Worm (Caenorhabditis elegans): Measurements from ENCODE around the gene rev-3.
A peak's percentile ranks its signal among the peaks of the same experiment; 100 is the strongest.

rev-3 gene

DNA sequence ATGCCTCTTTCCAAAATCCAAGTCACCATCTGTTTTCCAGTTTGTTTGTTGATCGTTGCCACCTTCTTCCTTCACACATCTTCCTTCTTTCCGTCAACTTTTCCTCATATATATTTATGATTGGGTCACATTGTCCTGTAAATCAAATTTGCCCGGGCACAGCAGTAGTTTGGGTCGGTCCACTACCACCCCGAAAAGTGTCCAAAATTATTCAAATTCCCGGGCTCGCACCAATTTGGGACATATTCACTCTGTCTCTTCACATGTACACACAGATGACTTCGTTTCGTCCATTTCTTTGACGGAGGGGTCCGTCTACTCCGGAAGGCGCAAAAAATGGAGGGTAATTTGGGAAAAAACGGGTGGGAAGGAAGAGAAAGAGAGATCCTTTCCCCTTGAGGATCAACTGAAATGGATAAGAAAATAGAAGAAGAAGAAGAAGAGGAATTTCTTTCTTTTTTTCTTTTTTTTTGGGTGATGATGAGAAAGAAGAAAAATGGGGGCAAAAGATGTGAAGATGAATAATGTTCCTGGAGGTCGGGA, 36.5 kb upstream of the rev-3 start:
- TF ChIP-seq lsy-2 (tag; optimal IDR thresholded peaks at IDR 0.05) (no peak), dpl-1 (GFP tag; optimal IDR thresholded peaks at IDR 0.05) (peak in 1 of 3 experiments; percentile 20), ceh-82 (tag; optimal IDR thresholded peaks at IDR 0.05) (no peak), grh-1 (GFP tag; IDR thresholded peaks at IDR 0.05) (no peak), elt-3 (tag; optimal IDR thresholded peaks at IDR 0.05) (no peak), unc-30 (tag; optimal IDR thresholded peaks at IDR 0.05) (no peak), nhr-71 (tag; optimal IDR thresholded peaks at IDR 0.05) (peak; percentile 19), pag-3 (tag; optimal IDR thresholded peaks at IDR 0.05; ENCODE audit: borderline replicate concordance, insufficient read depth) (no peak), efl-1 (optimal IDR thresholded peaks at IDR 0.05) (no peak), efl-1 (GFP tag; optimal IDR thresholded peaks at IDR 0.05 in 1 of 2) (no peak), ceh-63 (GFP tag; optimal IDR thresholded peaks at IDR 0.05) (no peak), lin-14 (GFP tag; optimal IDR thresholded peaks at IDR 0.05) (peak; percentile 82), unc-130 (tag; optimal IDR thresholded peaks at IDR 0.05) (no peak), nhr-47 (tag; optimal IDR thresholded peaks at IDR 0.05) (peak; percentile 5), aha-1 (tag; optimal IDR thresholded peaks at IDR 0.05) (no peak), nhr-77 (tag; optimal IDR thresholded peaks at IDR 0.05) (no peak), zip-4 (GFP tag; optimal IDR thresholded peaks at IDR 0.05) (no peak)

DNA sequence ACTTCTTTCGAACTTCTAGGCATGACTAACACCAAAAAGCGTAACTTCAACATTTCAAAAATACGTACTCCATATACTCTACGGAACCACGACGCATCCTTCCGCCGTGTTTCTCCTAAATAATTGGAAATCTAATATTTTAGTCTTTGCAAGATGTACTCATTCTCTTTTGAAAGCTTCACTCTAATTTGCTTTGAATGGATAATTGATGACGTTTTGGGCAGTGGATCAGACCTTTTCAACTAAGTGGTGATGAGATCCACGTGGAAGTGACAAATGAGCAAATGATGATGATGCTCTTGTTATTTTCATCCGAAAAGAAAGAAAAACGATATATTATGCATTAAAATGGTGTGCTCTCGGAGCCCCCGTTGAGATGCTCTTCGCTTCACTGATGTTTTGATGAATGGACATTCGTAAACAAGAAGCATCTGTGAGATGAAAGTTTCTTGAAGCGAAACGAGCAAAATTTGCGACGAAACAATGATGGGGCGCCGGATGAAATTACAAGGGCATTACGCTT, 34.1 kb upstream of the rev-3 start:
- TF ChIP-seq dsc-1 (tag; optimal IDR thresholded peaks at IDR 0.05) (peak; percentile 85), fkh-4 (tag; optimal IDR thresholded peaks at IDR 0.05; ENCODE audit: borderline replicate concordance) (peak; percentile 34), efl-1 (optimal IDR thresholded peaks at IDR 0.05) (no peak), efl-1 (GFP tag; optimal IDR thresholded peaks at IDR 0.05 in 1 of 2) (no peak), elt-2 (tag; optimal IDR thresholded peaks at IDR 0.05) (no peak), lin-14 (GFP tag; optimal IDR thresholded peaks at IDR 0.05) (peak; percentile 58), unc-86 (tag; optimal IDR thresholded peaks at IDR 0.05) (peak; percentile 72)

DNA sequence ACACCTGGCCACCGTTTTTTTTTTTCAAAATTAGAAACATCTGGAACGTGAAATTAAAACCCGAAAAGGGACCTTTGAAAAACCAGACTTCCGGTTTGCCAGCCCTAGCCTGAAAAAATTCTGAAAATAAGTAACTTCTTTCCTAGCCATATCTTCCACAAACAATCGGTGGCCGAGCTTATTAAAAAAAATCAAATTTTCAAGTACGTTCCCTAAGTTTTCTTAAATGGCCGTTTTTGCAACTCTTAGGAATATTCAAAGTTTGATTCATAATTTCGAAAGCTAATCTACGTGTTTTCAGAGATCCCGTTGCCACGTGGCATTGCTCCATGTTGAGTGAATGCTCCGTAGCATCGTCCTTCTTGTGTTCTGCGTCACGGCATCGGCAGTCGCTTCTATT, 33.2 kb upstream of the rev-3 start, which contains the start of gene R12B2.8:
Gene R12B2.8, plus strand, starts transcription at position 301 of the 400 bp plus-strand sequence.
- TF ChIP-seq pag-3 (tag; optimal IDR thresholded peaks at IDR 0.05; ENCODE audit: borderline replicate concordance, insufficient read depth): no peak
- no peak for TF ChIP-seq hlh-4 (tag; optimal IDR thresholded peaks at IDR 0.05)

DNA sequence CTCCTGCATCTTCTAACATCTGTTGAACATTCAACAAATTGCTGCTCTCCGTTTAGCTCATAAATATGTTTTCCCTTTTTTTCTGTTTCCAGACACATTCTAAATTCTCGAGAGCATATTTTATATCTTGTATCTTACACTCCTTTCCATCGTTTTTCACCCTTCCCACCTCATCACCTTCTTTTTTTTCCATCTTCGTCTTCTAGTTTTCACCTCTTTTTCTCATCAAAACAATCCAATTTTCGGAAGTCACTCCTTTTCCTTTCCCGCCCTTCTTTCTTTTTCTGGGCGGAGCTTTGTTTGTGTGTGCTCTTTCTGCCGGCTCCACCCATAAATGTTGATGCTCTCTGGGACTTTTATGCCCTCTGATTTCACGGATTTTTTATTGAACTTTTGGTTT, 32.4 kb upstream of the rev-3 start:
- TF ChIP-seq lin-14 (GFP tag; optimal IDR thresholded peaks at IDR 0.05): peak; percentile 56
- no peak for TF ChIP-seq nhr-11 (tag; optimal IDR thresholded peaks at IDR 0.05)
- peak; percentile 18 for TF ChIP-seq unc-86 (tag; optimal IDR thresholded peaks at IDR 0.05)

DNA sequence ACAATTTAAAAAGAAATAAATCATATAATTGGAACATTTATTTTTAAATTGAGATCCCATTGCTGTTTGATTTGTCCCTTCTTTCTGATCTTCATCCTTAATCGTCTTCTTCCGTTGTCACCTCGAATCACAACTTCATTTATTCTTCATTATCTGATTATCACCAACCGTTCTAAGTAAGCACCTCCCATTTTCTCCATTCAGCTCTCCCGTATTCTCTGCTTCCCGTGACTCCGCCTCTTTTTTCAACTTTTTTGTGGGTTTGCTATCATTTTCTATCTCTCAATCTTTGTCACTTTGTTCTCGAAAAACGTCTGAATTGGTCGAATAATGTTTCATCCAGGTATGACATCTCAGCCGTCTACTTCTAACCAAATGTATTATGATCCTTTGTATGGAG, 25.5 kb upstream of the rev-3 start, which contains the start of gene sma-4:
Gene sma-4, plus strand, starts transcription at position 301 of the 400 bp plus-strand sequence.
- TF ChIP-seq ama-1 (optimal IDR thresholded peaks at IDR 0.05) (no peak), jun-1 (tag; optimal IDR thresholded peaks at IDR 0.05) (no peak), hlh-17 (GFP tag; optimal IDR thresholded peaks at IDR 0.05; ENCODE audit: borderline replicate concordance) (no peak), rnt-1 (tag; optimal IDR thresholded peaks at IDR 0.05) (no peak), elt-3 (tag; optimal IDR thresholded peaks at IDR 0.05) (no peak), ztf-4 (tag; optimal IDR thresholded peaks at IDR 0.05) (no peak), C16A3.4 (tag; optimal IDR thresholded peaks at IDR 0.05) (no peak), F16B12.6 (tag; optimal IDR thresholded peaks at IDR 0.05) (no peak)

DNA sequence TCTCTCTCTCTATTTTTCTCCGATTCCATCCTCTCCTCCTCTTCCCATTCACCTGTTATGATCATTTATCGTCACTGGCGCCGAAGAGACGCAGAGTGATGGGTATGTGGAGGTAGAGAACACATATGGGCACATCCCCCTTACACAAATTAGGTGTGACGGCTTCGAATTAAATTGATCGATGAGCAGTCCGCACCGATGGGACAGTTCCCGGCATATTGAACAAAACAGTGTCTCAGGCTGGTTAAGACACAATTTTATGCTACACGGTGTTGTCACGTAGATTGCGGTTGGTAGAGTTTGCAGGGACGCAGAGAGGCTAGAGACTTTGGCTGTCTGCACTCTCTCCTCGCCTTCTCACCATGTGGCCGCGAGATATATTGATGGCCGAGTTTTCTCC, 24.3 kb upstream of the rev-3 start, which contains the start of gene R12B2.7:
Gene R12B2.7, plus strand, starts transcription at position 247 of the 400 bp plus-strand sequence.
- peak in 1 of 2 experiments; percentile 10 for TF ChIP-seq mdl-1 (tag; optimal IDR thresholded peaks at IDR 0.05)
- TF ChIP-seq nhr-12 (tag; optimal IDR thresholded peaks at IDR 0.05): no peak
- TF ChIP-seq lin-15B (tag; optimal IDR thresholded peaks at IDR 0.05): no peak
- no peak for TF ChIP-seq tlp-1 (tag; optimal IDR thresholded peaks at IDR 0.05)
- no peak for TF ChIP-seq vab-15 (tag; optimal IDR thresholded peaks at IDR 0.05)
- peak; percentile 42; the same call in 1 of the 2 replicates for TF ChIP-seq grh-1 (GFP tag; IDR thresholded peaks at IDR 0.05)
- no peak for TF ChIP-seq xbp-1 (tag; optimal IDR thresholded peaks at IDR 0.05)
- no peak for TF ChIP-seq zag-1 (tag; optimal IDR thresholded peaks at IDR 0.05)
- TF ChIP-seq ceh-82 (tag; optimal IDR thresholded peaks at IDR 0.05): no peak
- peak in 1 of 2 experiments; percentile 17 for TF ChIP-seq lsy-2 (tag; optimal IDR thresholded peaks at IDR 0.05)
- TF ChIP-seq dsc-1 (tag; optimal IDR thresholded peaks at IDR 0.05): no peak
- TF ChIP-seq unc-130 (tag; optimal IDR thresholded peaks at IDR 0.05): peak; percentile 58
- TF ChIP-seq pax-3 (tag; optimal IDR thresholded peaks at IDR 0.05): no peak
- no peak for TF ChIP-seq sptf-1 (tag; optimal IDR thresholded peaks at IDR 0.05)
- peak in 1 of 2 experiments; percentile 14 for TF ChIP-seq efl-1 (optimal IDR thresholded peaks at IDR 0.05)
- peak in 1 of 2 experiments; percentile 58 for TF ChIP-seq efl-1 (GFP tag; optimal IDR thresholded peaks at IDR 0.05 in 1 of 2)
- TF ChIP-seq sox-4 (tag; optimal IDR thresholded peaks at IDR 0.05): no peak
- no peak for TF ChIP-seq lin-39 (tag; optimal IDR thresholded peaks at IDR 0.05)

Measured in whole organism, L1 larva.